Fruit fly (Drosophila melanogaster) whole organism, embryonic: ENCODE results near the gene CG13314.

Experiments used
- Aef1 ChIP-seq: fragments of 200-800 bp; sonication (Bioruptor generic); IDR thresholded peaks from 3 replicates; pipeline ENCODE4 v1.3.6; 2022; ENCODE audit warnings: missing biosample characterization, missing genetic modification characterization
- Awh ChIP-seq: fragments of 200-800 bp; sonication (Bioruptor generic); IDR thresholded peaks from 2 replicates; pipeline ENCODE4, ENCODE4 v1.3.6; 2022; ENCODE audit warnings: missing biosample characterization, missing genetic modification characterization
- Bteb2 ChIP-seq: fragments of 200-800 bp; sonication (Bioruptor generic); optimal IDR thresholded peaks from 2 replicates; lab custom pipeline; 2016; ENCODE audit warnings: missing biosample characterization, missing genetic modification characterization
- CG10565 ChIP-seq: fragments of 200-800 bp; sonication (Bioruptor generic); optimal IDR thresholded peaks from 3 replicates; lab custom pipeline; 2016; ENCODE audit warnings: missing biosample characterization, mild to moderate bottlenecking, missing genetic modification characterization
- CG11398 ChIP-seq: fragments of 200-800 bp; sonication (Bioruptor generic); optimal IDR thresholded peaks from 2 replicates; lab custom pipeline; 2016; ENCODE audit warnings: missing biosample characterization, missing genetic modification characterization
- CG12104 ChIP-seq: fragments of 200-800 bp; sonication (Bioruptor generic); optimal IDR thresholded peaks from 3 replicates; lab custom pipeline; 2016; ENCODE audit warnings: missing biosample characterization, missing genetic modification characterization
- CG13296 ChIP-seq: fragments of 200-800 bp; sonication (Bioruptor generic); optimal IDR thresholded peaks from 3 replicates; lab custom pipeline; 2018; ENCODE audit warnings: missing biosample characterization, mild to moderate bottlenecking, missing genetic modification characterization
- CG16779 ChIP-seq: fragments of 200-800 bp; sonication (Bioruptor generic); IDR thresholded peaks from 2 replicates; pipeline ENCODE4 v1.3.6; 2022; ENCODE audit warnings: missing biosample characterization, missing genetic modification characterization
- CG17359 ChIP-seq: fragments of 200-800 bp; sonication (Bioruptor generic); optimal IDR thresholded peaks from 3 replicates; lab custom pipeline; 2018; ENCODE audit warnings: missing biosample characterization, mild to moderate bottlenecking, missing genetic modification characterization, moderate library complexity
- CG17361 ChIP-seq: fragments of 200-800 bp; sonication (Bioruptor generic); IDR thresholded peaks from 3 replicates; pipeline ENCODE4 v1.3.6; 2022; ENCODE audit warnings: missing biosample characterization, missing genetic modification characterization
- CG2712 ChIP-seq: fragments of 200-800 bp; optimal IDR thresholded peaks from 3 replicates; lab custom pipeline; 2019; ENCODE audit warnings: missing biosample characterization, mild to moderate bottlenecking, missing genetic modification characterization, moderate library complexity
- CG34224 ChIP-seq: fragments of 200-800 bp; sonication (Bioruptor generic); IDR thresholded peaks from 3 replicates; pipeline ENCODE4 v1.3.6; 2022; ENCODE audit warnings: missing biosample characterization, missing genetic modification characterization; ENCODE audit not compliant: partially characterized antibody
- CG3726 ChIP-seq: fragments of 200-800 bp; sonication (Bioruptor generic); IDR thresholded peaks from 3 replicates; pipeline ENCODE4, ENCODE4 v1.3.6; 2022; ENCODE audit warnings: missing biosample characterization, missing genetic modification characterization
- CG4617 ChIP-seq: fragments of 200-800 bp; sonication (Bioruptor generic); optimal IDR thresholded peaks from 3 replicates; lab custom pipeline; 2016; ENCODE audit warnings: missing biosample characterization, missing genetic modification characterization, borderline replicate concordance
- CG5953 ChIP-seq: fragments of 200-800 bp; sonication (Bioruptor generic); IDR thresholded peaks from 2 replicates; pipeline ENCODE4 v1.3.6; 2022; ENCODE audit warnings: missing biosample characterization, missing genetic modification characterization
- CG6175 ChIP-seq: fragments of 200-800 bp; sonication (Bioruptor generic); IDR thresholded peaks from 3 replicates; pipeline ENCODE4 v1.3.6; 2022; ENCODE audit warnings: missing biosample characterization, missing genetic modification characterization
- CG6254 ChIP-seq: fragments of 200-800 bp; sonication (Bioruptor generic); optimal IDR thresholded peaks from 3 replicates; lab custom pipeline; 2017; ENCODE audit warnings: mild to moderate bottlenecking, missing biosample characterization, missing genetic modification reagents, missing genetic modification characterization
- CG6765 ChIP-seq: fragments of 200-800 bp; sonication (Bioruptor generic); optimal IDR thresholded peaks from 3 replicates; lab custom pipeline; 2017; ENCODE audit warnings: missing biosample characterization, mild to moderate bottlenecking, missing genetic modification characterization
- CG6854 ChIP-seq: fragments of 200-800 bp; sonication (Bioruptor generic); optimal IDR thresholded peaks from 3 replicates; lab custom pipeline; 2017; ENCODE audit warnings: missing biosample characterization, mild to moderate bottlenecking, missing genetic modification characterization
- CG8290 ChIP-seq, 3 experiments: fragments of 200-800 bp; sonication (Bioruptor generic); optimal IDR thresholded peaks; 2 replicates each; lab custom pipeline; 2016 to 2019; ENCODE audit warnings: missing biosample characterization in 3 of 3, missing genetic modification characterization in 3 of 3, mild to moderate bottlenecking in 2 of 3, moderate library complexity in 1 of 3
- CG8944 ChIP-seq: fragments of 200-800 bp; sonication (Bioruptor generic); optimal IDR thresholded peaks from 3 replicates; lab custom pipeline; 2016; ENCODE audit warnings: missing biosample characterization, missing genetic modification characterization
- CHES-1-like ChIP-seq: fragments of 200-800 bp; sonication (Bioruptor generic); optimal IDR thresholded peaks from 2 replicates; lab custom pipeline; 2016; ENCODE audit warnings: missing biosample characterization, missing genetic modification characterization
- Dip3 ChIP-seq: fragments of 200-800 bp; sonication (Bioruptor generic); optimal IDR thresholded peaks from 3 replicates; lab custom pipeline; 2016; ENCODE audit warnings: missing biosample characterization, missing genetic modification characterization
- Doc2 ChIP-seq: fragments of 200-800 bp; sonication (Bioruptor generic); IDR thresholded peaks from 2 replicates; pipeline ENCODE4 v1.3.6; 2022; ENCODE audit warnings: missing biosample characterization, missing genetic modification characterization
- Fer2 ChIP-seq: fragments of 200-800 bp; sonication (Bioruptor generic); optimal IDR thresholded peaks from 2 replicates; lab custom pipeline; 2018; ENCODE audit warnings: missing biosample characterization, mild to moderate bottlenecking, missing genetic modification characterization, moderate library complexity
- HLH4C ChIP-seq: fragments of 200-800 bp; sonication (Bioruptor generic); IDR thresholded peaks from 3 replicates; pipeline ENCODE4 v1.3.6; 2022; ENCODE audit warnings: missing biosample characterization, missing genetic modification characterization; ENCODE audit not compliant: partially characterized antibody
- Mad ChIP-seq: fragments of 200-800 bp; sonication (Bioruptor generic); optimal IDR thresholded peaks from 2 replicates; lab custom pipeline; 2016; ENCODE audit warnings: missing biosample characterization, missing genetic modification characterization
- Max ChIP-seq: fragments of 200-800 bp; sonication (Bioruptor generic); optimal IDR thresholded peaks from 2 replicates; lab custom pipeline; 2016; ENCODE audit warnings: missing biosample characterization, mild to moderate bottlenecking, missing genetic modification characterization
- Pdp1 ChIP-seq, 2 experiments: fragments of 200-800 bp; sonication (Bioruptor generic); optimal IDR thresholded peaks; 3 replicates each; lab custom pipeline; 2016; ENCODE audit warnings: missing biosample characterization in 2 of 2, missing genetic modification characterization in 2 of 2, mild to moderate bottlenecking in 1 of 2, moderate library complexity in 1 of 2
- Trl ChIP-seq, 3 experiments: fragments of >200 bp in 2 of 3; fragments of 200-800 bp in 1 of 3; sonication (Bioruptor generic) in 1 of 3; optimal IDR thresholded peaks; 2 replicates in 1 of 3; 3 replicates in 2 of 3; lab custom pipeline; 2016 to 2017; ENCODE audit warnings: missing biosample characterization in 1 of 3, missing genetic modification characterization in 1 of 3
- al ChIP-seq: fragments of 200-800 bp; sonication (Bioruptor generic); IDR thresholded peaks from 2 replicates; pipeline ENCODE4 v1.3.6; 2022; ENCODE audit warnings: missing biosample characterization, missing genetic modification characterization
- crp ChIP-seq, 2 experiments: fragments of 200-800 bp; sonication (Bioruptor generic); optimal IDR thresholded peaks; 2 replicates in 1 of 2; 3 replicates in 1 of 2; lab custom pipeline; 2017; ENCODE audit warnings: missing biosample characterization in 2 of 2, missing genetic modification characterization in 2 of 2, mild to moderate bottlenecking in 1 of 2, moderate library complexity in 1 of 2
- ems ChIP-seq: fragments of 200-800 bp; sonication (Bioruptor generic); optimal IDR thresholded peaks from 3 replicates; lab custom pipeline; 2016; ENCODE audit warnings: missing biosample characterization, missing genetic modification characterization
- ewg ChIP-seq: fragments of 200-800 bp; sonication (Bioruptor generic); optimal IDR thresholded peaks from 3 replicates; lab custom pipeline; 2017; ENCODE audit warnings: mild to moderate bottlenecking, missing biosample characterization, missing genetic modification reagents, missing genetic modification characterization
- exex ChIP-seq: fragments of 200-800 bp; sonication (Bioruptor generic); optimal IDR thresholded peaks from 4 replicates; lab custom pipeline; 2018; ENCODE audit warnings: missing biosample characterization, mild to moderate bottlenecking, missing genetic modification characterization, moderate library complexity
- mld ChIP-seq: fragments of 200-800 bp; sonication (Bioruptor generic); IDR thresholded peaks from 3 replicates; pipeline ENCODE4 v1.3.6; 2022; ENCODE audit warnings: missing biosample characterization, missing genetic modification characterization; ENCODE audit not compliant: partially characterized antibody
- pita ChIP-seq: fragments of 200-800 bp; sonication (Bioruptor generic); optimal IDR thresholded peaks from 2 replicates; lab custom pipeline; 2017; ENCODE audit warnings: missing biosample characterization, mild to moderate bottlenecking, missing genetic modification characterization
- prd ChIP-seq, 3 experiments: fragments of >200 bp in 2 of 3; fragments of 200-800 bp in 1 of 3; sonication (Bioruptor generic) in 1 of 3; optimal IDR thresholded peaks in 2 of 3; IDR thresholded peaks in 1 of 3; 2 replicates in 2 of 3; 3 replicates in 1 of 3; pipeline versions ENCODE4 v1.3.6 to Lab custom; 2017 to 2022; ENCODE audit warnings: missing biosample characterization in 1 of 3, missing genetic modification characterization in 1 of 3
- shn ChIP-seq: fragments of 200-800 bp; sonication (Bioruptor generic); optimal IDR thresholded peaks from 3 replicates; lab custom pipeline; 2016; ENCODE audit warnings: missing biosample characterization, missing genetic modification characterization
- sob ChIP-seq: fragments of 200-800 bp; sonication (Bioruptor generic); IDR thresholded peaks from 2 replicates; pipeline ENCODE4 v1.3.6; 2022; ENCODE audit warnings: missing biosample characterization, missing genetic modification characterization
- ssp ChIP-seq: fragments of 200-800 bp; sonication (Bioruptor generic); IDR thresholded peaks from 2 replicates; pipeline ENCODE4 v1.3.6; 2022; ENCODE audit warnings: missing biosample characterization, missing genetic modification characterization
- tll ChIP-seq, 2 experiments: fragments of 200-800 bp in 1 of 2; fragments of >200 bp in 1 of 2; sonication (Bioruptor generic) in 1 of 2; optimal IDR thresholded peaks; 2 replicates each; lab custom pipeline; 2017 to 2019; ENCODE audit warnings: missing biosample characterization in 2 of 2, missing genetic modification characterization in 2 of 2, mild to moderate bottlenecking in 1 of 2, moderate library complexity in 1 of 2
- ttk ChIP-seq: fragments of 200-800 bp; sonication (Bioruptor generic); IDR thresholded peaks from 2 replicates; pipeline ENCODE4 v2.1.2; 2022; ENCODE audit warnings: missing biosample characterization, missing genetic modification characterization
- wdn ChIP-seq: fragments of 200-800 bp; sonication (Bioruptor generic); IDR thresholded peaks from 2 replicates; pipeline ENCODE4 v1.3.6; 2022; ENCODE audit warnings: missing biosample characterization, missing genetic modification characterization
- wor ChIP-seq: fragments of 200-800 bp; sonication (Bioruptor generic); IDR thresholded peaks from 2 replicates; pipeline ENCODE4 v1.3.6; 2022; ENCODE audit warnings: missing biosample characterization, missing genetic modification characterization

Gene CG13314

dm6 chr3L:8986582-8986981 is 5.0 kb downstream of the CG13314 start, which contains the start of gene CG5068 (continued):
- TF ChIP-seq HLH4C (GFP tag; lab: Robert Waterston, UW): peak; percentile 31; the same call in 1 of the 3 replicates
- no peak for TF ChIP-seq CG6175 (GFP tag; lab: Robert Waterston, UW)
- TF ChIP-seq ems (GFP tag; lab: Kevin White, UChicago): no peak
- TF ChIP-seq CG13296 (GFP tag; lab: Kevin White, UChicago): no peak
- TF ChIP-seq CG11398 (GFP tag; lab: Kevin White, UChicago): no peak
- no peak for TF ChIP-seq al (GFP tag; lab: Robert Waterston, UW)
- no peak for TF ChIP-seq Awh (GFP tag; lab: Robert Waterston, UW)
- TF ChIP-seq tll (GFP tag; optimal IDR thresholded peaks at IDR 0.05; lab: Kevin White, UChicago): peak in 1 of 2 experiments; percentile 20
- TF ChIP-seq Mad (GFP tag; lab: Kevin White, UChicago): no peak
- TF ChIP-seq CG3726 (GFP tag; lab: Robert Waterston, UW): no peak
- TF ChIP-seq wor (GFP tag; lab: Robert Waterston, UW): no peak
- TF ChIP-seq ssp (GFP tag; lab: Robert Waterston, UW): no peak
- TF ChIP-seq CG12104 (GFP tag; lab: Kevin White, UChicago): no peak
- TF ChIP-seq crp (GFP tag; optimal IDR thresholded peaks at IDR 0.05; lab: Kevin White, UChicago): peak in 1 of 2 experiments; percentile 71
- no peak for TF ChIP-seq Doc2 (GFP tag; lab: Robert Waterston, UW)
- TF ChIP-seq prd (optimal IDR thresholded peaks at IDR 0.05; lab: Kevin White, UChicago): no peak
- TF ChIP-seq prd (GFP tag; IDR thresholded peaks at IDR 0.05; lab: Robert Waterston, UW): no peak
- TF ChIP-seq Max: no peak
- no peak for TF ChIP-seq CG10565 (GFP tag; lab: Kevin White, UChicago)
- TF ChIP-seq exex (tag; lab: Kevin White, UChicago): no peak
- TF ChIP-seq Bteb2 (GFP tag; lab: Kevin White, UChicago): no peak
- TF ChIP-seq mld (GFP tag; lab: Robert Waterston, UW): no peak

dm6 chr3L:8990128-8990527 is 8.5 kb downstream of the CG13314 start, which contains the start of gene CG5280:
Gene CG5280 (minus strand): TSS chr3L:8990228.
- TF ChIP-seq CHES-1-like (GFP tag; lab: Kevin White, UChicago) (no peak), CG17361 (GFP tag; lab: Robert Waterston, UW) (no peak), CG8944 (GFP tag; lab: Kevin White, UChicago) (no peak), shn (no peak)
- TF ChIP-seq, all 482 proteins: peak for 0

- TF ChIP-seq CG17359 (peak; percentile 84), sob (GFP tag; lab: Robert Waterston, UW) (peak; percentile 63; the same call in 1 of the 2 replicates), Fer2 (no peak), ttk (GFP tag; lab: Robert Waterston, UW) (peak; percentile 75), CG8290 (GFP tag; optimal IDR thresholded peaks at IDR 0.05; lab: Kevin White, UChicago) (no peak), CG8290 (tag; optimal IDR thresholded peaks at IDR 0.05; lab: Kevin White, UChicago) (no peak), Dip3 (peak; percentile 61), CG6765 (GFP tag; lab: Kevin White, UChicago) (no peak), wdn (GFP tag; lab: Robert Waterston, UW) (peak; percentile 28; the same call in 1 of the 2 replicates), Aef1 (peak; percentile 44; the same call in 1 of the 3 replicates), CG6854 (GFP tag; lab: Kevin White, UChicago) (no peak), CG5953 (GFP tag; lab: Robert Waterston, UW) (peak; percentile 27; the same call in 1 of the 2 replicates), ewg (GFP tag; lab: Kevin White, UChicago) (peak; percentile 58), CG6254 (GFP tag; lab: Kevin White, UChicago) (peak; percentile 61), Pdp1 (GFP tag; optimal IDR thresholded peaks at IDR 0.05; lab: Kevin White, UChicago) (peak; percentile 22 to 70), CG16779 (GFP tag; lab: Robert Waterston, UW) (no peak), Trl (optimal IDR thresholded peaks at IDR 0.05; lab: Kevin White, UChicago) (no peak), Trl (GFP tag; optimal IDR thresholded peaks at IDR 0.05; lab: Kevin White, UChicago) (peak; percentile 33), pita (GFP tag; lab: Kevin White, UChicago) (no peak), CG2712 (tag; lab: Kevin White, UChicago) (peak; percentile 74), CG4617 (GFP tag; lab: Kevin White, UChicago) (peak; percentile 13), CG34224 (no peak)
Observed at dm6 chr3L:8996173-8996767, 14.7 kb downstream of the CG13314 start.
